Worm (Caenorhabditis elegans) whole organism, L3 larva: ENCODE measurements around the gene F42A10.6.

ENCODE experiments used
- ZK546.5 ChIP-seq: sonication (generic microtip); optimal IDR thresholded peaks from 2 replicates; lab custom pipeline; 2017; ENCODE audit warnings: missing biosample characterization, missing genetic modification characterization
- aly-2 ChIP-seq: fragments of 150-350 bp; optimal IDR thresholded peaks from 2 replicates; lab custom pipeline; 2014; ENCODE audit warnings: missing biosample characterization, missing genetic modification characterization
- ama-1 ChIP-seq: fragments of 150-350 bp; optimal IDR thresholded peaks from 2 replicates; lab custom pipeline; 2018
- ceh-16 ChIP-seq: sonication (generic microtip); optimal IDR thresholded peaks from 2 replicates; lab custom pipeline; 2017; ENCODE audit warnings: missing biosample characterization, missing genetic modification characterization
- ceh-28 ChIP-seq: fragments of 150-350 bp; optimal IDR thresholded peaks from 2 replicates; lab custom pipeline; 2014; ENCODE audit warnings: missing biosample characterization, missing genetic modification reagents, missing genetic modification characterization
- ceh-82 ChIP-seq: fragments of 150-350 bp; optimal IDR thresholded peaks from 2 replicates; lab custom pipeline; 2014; ENCODE audit warnings: missing biosample characterization, missing genetic modification characterization
- ceh-9 ChIP-seq: sonication (generic microtip); optimal IDR thresholded peaks from 2 replicates; lab custom pipeline; 2018; ENCODE audit warnings: missing biosample characterization, missing genetic modification characterization
- daf-12 ChIP-seq: fragments of 150-350 bp; optimal IDR thresholded peaks from 2 replicates; lab custom pipeline; 2014; ENCODE audit warnings: missing biosample characterization, missing genetic modification reagents, missing genetic modification characterization
- egl-27 ChIP-seq: sonication (generic microtip); optimal IDR thresholded peaks from 4 replicates; lab custom pipeline; 2017; ENCODE audit warnings: missing biosample characterization, missing genetic modification reagents, missing genetic modification characterization
- egl-5 ChIP-seq: fragments of 150-350 bp; optimal IDR thresholded peaks from 2 replicates; lab custom pipeline; 2017; ENCODE audit warnings: missing biosample characterization, missing genetic modification reagents, missing genetic modification characterization, inconsistent platforms
- elt-1 ChIP-seq: fragments of 150-350 bp; optimal IDR thresholded peaks from 2 replicates; lab custom pipeline; 2014; ENCODE audit warnings: missing biosample characterization, missing genetic modification characterization
- elt-2 ChIP-seq: sonication (generic microtip); optimal IDR thresholded peaks from 2 replicates; lab custom pipeline; 2016; ENCODE audit warnings: missing genetic modification reagents, mild to moderate bottlenecking, missing genetic modification characterization, missing compliant biosample characterization
- elt-3 ChIP-seq, 3 experiments: fragments of 150-350 bp in 1 of 3; sonication (generic microtip) in 2 of 3; optimal IDR thresholded peaks; 2 replicates in 2 of 3; 4 replicates in 1 of 3; lab custom pipeline; 2014 to 2017; ENCODE audit warnings: missing biosample characterization in 3 of 3, missing genetic modification characterization in 3 of 3
- eor-1 ChIP-seq, 2 experiments: fragments of 150-350 bp; optimal IDR thresholded peaks; 2 replicates each; lab custom pipeline; 2014 to 2018; ENCODE audit warnings: missing biosample characterization in 2 of 2, missing genetic modification characterization in 2 of 2
- fkh-10 ChIP-seq: sonication (generic microtip); optimal IDR thresholded peaks from 2 replicates; lab custom pipeline; 2017; ENCODE audit warnings: missing biosample characterization, missing genetic modification reagents, missing genetic modification characterization
- hmg-11 ChIP-seq: sonication (generic microtip); optimal IDR thresholded peaks from 2 replicates; lab custom pipeline; 2016; ENCODE audit warnings: missing genetic modification characterization, missing compliant biosample characterization
- jun-1 ChIP-seq: fragments of 150-350 bp; optimal IDR thresholded peaks from 2 replicates; lab custom pipeline; 2014; ENCODE audit warnings: missing biosample characterization, missing genetic modification reagents, missing genetic modification characterization
- lin-15B ChIP-seq: fragments of 150-350 bp; optimal IDR thresholded peaks from 2 replicates; lab custom pipeline; 2014; ENCODE audit warnings: missing biosample characterization, missing genetic modification characterization
- lin-39 ChIP-seq: fragments of 150-350 bp; optimal IDR thresholded peaks from 2 replicates; lab custom pipeline; 2018; ENCODE audit warnings: missing biosample characterization, missing genetic modification reagents, missing genetic modification characterization
- lsy-12 ChIP-seq: sonication (generic microtip); optimal IDR thresholded peaks from 2 replicates; lab custom pipeline; 2016; ENCODE audit warnings: mild to moderate bottlenecking, missing genetic modification characterization, missing compliant biosample characterization
- mdl-1 ChIP-seq: fragments of 150-350 bp; optimal IDR thresholded peaks from 2 replicates; lab custom pipeline; 2014; ENCODE audit warnings: missing biosample characterization, missing genetic modification characterization
- mml-1 ChIP-seq: fragments of 150-350 bp; sonication (generic microtip); optimal IDR thresholded peaks from 3 replicates; lab custom pipeline; 2014; ENCODE audit warnings: missing biosample characterization, missing genetic modification characterization
- nfya-1 ChIP-seq: sonication (generic microtip); optimal IDR thresholded peaks from 2 replicates; lab custom pipeline; 2017; ENCODE audit warnings: missing genetic modification characterization, mild to moderate bottlenecking, missing compliant biosample characterization, antibody characterized with exemption, moderate library complexity; ENCODE audit not compliant: insufficient read depth
- nhr-11 ChIP-seq: fragments of 150-350 bp; optimal IDR thresholded peaks from 2 replicates; lab custom pipeline; 2014; ENCODE audit warnings: missing biosample characterization, missing genetic modification characterization
- nhr-12 ChIP-seq: fragments of 150-350 bp; optimal IDR thresholded peaks from 2 replicates; lab custom pipeline; 2014; ENCODE audit warnings: missing biosample characterization, missing genetic modification characterization
- nhr-23 ChIP-seq: fragments of 150-350 bp; optimal IDR thresholded peaks from 2 replicates; lab custom pipeline; 2014; ENCODE audit warnings: missing biosample characterization, missing genetic modification reagents, missing genetic modification characterization
- nhr-237 ChIP-seq: fragments of 150-350 bp; optimal IDR thresholded peaks from 2 replicates; lab custom pipeline; 2014; ENCODE audit warnings: missing biosample characterization, missing genetic modification characterization
- nhr-25 ChIP-seq: sonication (generic microtip); optimal IDR thresholded peaks from 2 replicates; lab custom pipeline; 2017; ENCODE audit warnings: missing biosample characterization, missing genetic modification characterization
- nhr-28 ChIP-seq: fragments of 150-350 bp; optimal IDR thresholded peaks from 2 replicates; lab custom pipeline; 2014; ENCODE audit warnings: missing biosample characterization, missing genetic modification characterization
- nhr-43 ChIP-seq: sonication (generic microtip); optimal IDR thresholded peaks from 2 replicates; lab custom pipeline; 2016; ENCODE audit warnings: mild to moderate bottlenecking, missing genetic modification characterization, missing compliant biosample characterization; ENCODE audit not compliant: poor library complexity, severe bottlenecking
- nhr-67 ChIP-seq: fragments of 150-350 bp; optimal IDR thresholded peaks from 2 replicates; lab custom pipeline; 2014; ENCODE audit warnings: missing biosample characterization, missing genetic modification characterization
- nhr-77 ChIP-seq: fragments of 150-350 bp; optimal IDR thresholded peaks from 2 replicates; lab custom pipeline; 2014; ENCODE audit warnings: missing biosample characterization, missing genetic modification characterization
- pha-4 ChIP-seq: fragments of 150-350 bp; optimal IDR thresholded peaks from 2 replicates; lab custom pipeline; 2014; ENCODE audit warnings: missing biosample characterization, missing genetic modification reagents, missing genetic modification characterization
- pqm-1 ChIP-seq: fragments of 150-350 bp; optimal IDR thresholded peaks from 2 replicates; lab custom pipeline; 2017; ENCODE audit warnings: missing biosample characterization, missing genetic modification characterization, inconsistent platforms
- sea-2 ChIP-seq: fragments of 150-350 bp; sonication (generic microtip); optimal IDR thresholded peaks from 4 replicates; lab custom pipeline; 2014; ENCODE audit warnings: missing biosample characterization, missing genetic modification reagents, missing genetic modification characterization
- skn-1 ChIP-seq: fragments of 150-350 bp; optimal IDR thresholded peaks from 2 replicates; lab custom pipeline; 2014; ENCODE audit warnings: missing biosample characterization, missing genetic modification characterization
- snpc-4 ChIP-seq: fragments of 150-350 bp; optimal IDR thresholded peaks from 2 replicates; lab custom pipeline; 2014; ENCODE audit warnings: missing biosample characterization, missing genetic modification characterization
- tbx-2 ChIP-seq: sonication (generic microtip); optimal IDR thresholded peaks from 2 replicates; lab custom pipeline; 2016; ENCODE audit warnings: mild to moderate bottlenecking, missing genetic modification characterization, missing compliant biosample characterization
- unc-39 ChIP-seq: sonication (generic microtip); optimal IDR thresholded peaks from 4 replicates; lab custom pipeline; 2017; ENCODE audit warnings: missing biosample characterization, missing genetic modification characterization
- unc-62 ChIP-seq: fragments of 150-350 bp; sonication (generic microtip); optimal IDR thresholded peaks from 4 replicates; lab custom pipeline; 2014; ENCODE audit warnings: missing biosample characterization, missing genetic modification reagents, missing genetic modification characterization
- ztf-4 ChIP-seq: fragments of 150-350 bp; optimal IDR thresholded peaks from 2 replicates; lab custom pipeline; 2014; ENCODE audit warnings: missing biosample characterization, missing genetic modification characterization

The F42A10.6 gene

ce11 chrIII:6177631-6178030, 970 bp upstream of the F42A10.6 start:
- TF ChIP-seq egl-5 (tag; lab: Kevin White, UChicago), result no peak
- TF ChIP-seq nhr-237 (tag; lab: Kevin White, UChicago), result no peak
- TF ChIP-seq pha-4 (tag; lab: Kevin White, UChicago), result peak; percentile 56
- peak; percentile 55 for TF ChIP-seq elt-2 (tag; lab: Kevin White, UChicago)

- TF ChIP-seq ama-1 (lab: Kevin White, UChicago) (no peak), snpc-4 (tag; lab: Kevin White, UChicago) (no peak), jun-1 (tag; lab: Kevin White, UChicago) (no peak), eor-1 (tag; optimal IDR thresholded peaks at IDR 0.05; lab: Kevin White, UChicago) (no peak), ztf-4 (tag; lab: Kevin White, UChicago) (no peak), nhr-12 (tag; lab: Kevin White, UChicago) (no peak), nhr-43 (tag; lab: Kevin White, UChicago) (no peak), ceh-82 (tag; lab: Kevin White, UChicago) (no peak), mml-1 (tag; lab: Kevin White, UChicago) (no peak)
These were observed 489 bp downstream of the F42A10.6 start for ce11 chrIII:6176172-6176571.

- TF ChIP-seq lin-15B, result peak; percentile 74
- peak; percentile 14 for TF ChIP-seq lin-39 (tag; lab: Kevin White, UChicago)
- no peak for TF ChIP-seq elt-1 (tag; lab: Kevin White, UChicago)
- TF ChIP-seq nhr-237 (tag; lab: Kevin White, UChicago), result no peak
- TF ChIP-seq nhr-23 (tag; lab: Kevin White, UChicago), result peak; percentile 72
- peak; percentile 6 for TF ChIP-seq skn-1 (tag; lab: Kevin White, UChicago)
- TF ChIP-seq fkh-10 (GFP tag; lab: Kevin White, UChicago), result no peak
- TF ChIP-seq egl-27, result no peak
- TF ChIP-seq lsy-12 (tag; lab: Kevin White, UChicago), result peak; percentile 25
- TF ChIP-seq ceh-9 (tag; lab: Kevin White, UChicago), result no peak
- no peak for TF ChIP-seq aly-2 (tag; lab: Kevin White, UChicago)
- no peak for TF ChIP-seq ama-1 (lab: Kevin White, UChicago)
- peak; percentile 50 for TF ChIP-seq nhr-43 (tag; lab: Kevin White, UChicago)
- TF ChIP-seq ceh-28 (tag; lab: Kevin White, UChicago), result peak; percentile 12
- no peak for TF ChIP-seq unc-62 (GFP tag; lab: Kevin White, UChicago)
- peak; percentile 42 for TF ChIP-seq ztf-4 (tag; lab: Kevin White, UChicago)
- no peak for TF ChIP-seq egl-5 (tag; lab: Kevin White, UChicago)
- peak; percentile 77 for TF ChIP-seq nfya-1 (tag; lab: Kevin White, UChicago)
- peak; percentile 34 for TF ChIP-seq elt-2 (tag; lab: Kevin White, UChicago)
- peak; percentile 44 for TF ChIP-seq nhr-25 (tag; lab: Kevin White, UChicago)
- peak; percentile 12 for TF ChIP-seq tbx-2
- TF ChIP-seq nhr-11 (tag; lab: Kevin White, UChicago), result peak; percentile 28
- peak; percentile 79 for TF ChIP-seq pha-4 (tag; lab: Kevin White, UChicago)
These were observed 3.6 kb downstream of the F42A10.6 start, which contains the start of the genes abcf-3 and F42A10.5 for ce11 chrIII:6173020-6173597. TSS of gene abcf-3 (plus strand) at chrIII:6173403. TSS of gene F42A10.5 (minus strand) at chrIII:6173477.

ce11 chrIII:6170038-6170437, 6.6 kb downstream of the F42A10.6 start:
- TF ChIP-seq tbx-2, result no peak
- TF ChIP-seq ama-1 (lab: Kevin White, UChicago), result peak; percentile 45
- TF ChIP-seq elt-2 (tag; lab: Kevin White, UChicago), result peak; percentile 11
- TF ChIP-seq nhr-67 (tag; lab: Kevin White, UChicago), result no peak
- no peak for TF ChIP-seq eor-1 (tag; optimal IDR thresholded peaks at IDR 0.05; lab: Kevin White, UChicago)
- TF ChIP-seq ceh-9 (tag; lab: Kevin White, UChicago), result no peak
- no peak for TF ChIP-seq lsy-12 (tag; lab: Kevin White, UChicago)
- TF ChIP-seq lin-39 (tag; lab: Kevin White, UChicago), result peak; percentile 18
- TF ChIP-seq sea-2 (GFP tag; lab: Kevin White, UChicago), result no peak
- TF ChIP-seq jun-1 (tag; lab: Kevin White, UChicago), result no peak
- TF ChIP-seq daf-12 (tag; lab: Kevin White, UChicago), result no peak
- TF ChIP-seq elt-1 (tag; lab: Kevin White, UChicago), result no peak
- TF ChIP-seq ceh-82 (tag; lab: Kevin White, UChicago), result no peak
- no peak for TF ChIP-seq nhr-12 (tag; lab: Kevin White, UChicago)
- TF ChIP-seq pqm-1 (tag; lab: Kevin White, UChicago), result no peak
- no peak for TF ChIP-seq mdl-1 (tag; lab: Kevin White, UChicago)
- TF ChIP-seq nhr-25 (tag; lab: Kevin White, UChicago), result no peak
- TF ChIP-seq snpc-4 (tag; lab: Kevin White, UChicago), result peak; percentile 44
- TF ChIP-seq fkh-10 (GFP tag; lab: Kevin White, UChicago), result no peak
- TF ChIP-seq nhr-11 (tag; lab: Kevin White, UChicago), result peak; percentile 36
- TF ChIP-seq unc-39 (tag; lab: Kevin White, UChicago), result no peak
- TF ChIP-seq nhr-23 (tag; lab: Kevin White, UChicago), result no peak
- TF ChIP-seq ceh-16 (tag; lab: Kevin White, UChicago), result no peak
- no peak for TF ChIP-seq unc-62 (GFP tag; lab: Kevin White, UChicago)
- TF ChIP-seq pha-4 (tag; lab: Kevin White, UChicago), result peak; percentile 1
- no peak for TF ChIP-seq ceh-28 (tag; lab: Kevin White, UChicago)
- TF ChIP-seq lin-15B, result peak; percentile 19
- TF ChIP-seq hmg-11 (tag; lab: Kevin White, UChicago), result peak; percentile 43
- no peak for TF ChIP-seq skn-1 (tag; lab: Kevin White, UChicago)
- TF ChIP-seq nfya-1 (tag; lab: Kevin White, UChicago), result peak; percentile 65
- TF ChIP-seq nhr-28 (tag; lab: Kevin White, UChicago), result no peak
- no peak for TF ChIP-seq ZK546.5 (tag; lab: Kevin White, UChicago)
- TF ChIP-seq nhr-77, result no peak
- TF ChIP-seq egl-27, result no peak
- TF ChIP-seq elt-3 (tag; optimal IDR thresholded peaks at IDR 0.05; lab: Kevin White, UChicago), result no peak
